Worm (Caenorhabditis elegans): Measurements from ENCODE around the gene ddx-17.

The ddx-17 gene

ce11 chrV:14026194-14026593, 14.3 kb upstream of the ddx-17 start, which contains the start of gene T08G5.2:
T08G5.2 (minus strand) TSS chrV:14026294.
- no peak for TF ChIP-seq F13C5.2 (tag; optimal IDR thresholded peaks at IDR 0.05)
- no peak for TF ChIP-seq ceh-36 (tag; optimal IDR thresholded peaks at IDR 0.05)
- no peak for TF ChIP-seq ama-1 (optimal IDR thresholded peaks at IDR 0.05)
- TF ChIP-seq B0310.2 (tag; optimal IDR thresholded peaks at IDR 0.05): no peak
- no peak for TF ChIP-seq hmg-4 (GFP tag; optimal IDR thresholded peaks at IDR 0.05)
- TF ChIP-seq sea-1 (GFP tag; conservative IDR thresholded peaks at IDR 0.05): no peak
- no peak for TF ChIP-seq pes-1 (GFP tag; IDR thresholded peaks at IDR 0.05)
- no peak for TF ChIP-seq scrt-1 (GFP tag; IDR thresholded peaks at IDR 0.05)
- TF ChIP-seq hmbx-1 (tag; optimal IDR thresholded peaks at IDR 0.05): no peak
- TF ChIP-seq tbx-11 (GFP tag; IDR thresholded peaks at IDR 0.05): no peak
- no peak for TF ChIP-seq ets-7 (tag; optimal IDR thresholded peaks at IDR 0.05)
- TF ChIP-seq ceh-13 (GFP tag; optimal IDR thresholded peaks at IDR 0.05): no peak
- no peak for TF ChIP-seq tra-4 (tag; optimal IDR thresholded peaks at IDR 0.05)

ce11 chrV:14023074-14023473, 11.2 kb upstream of the ddx-17 start, which contains the start of gene T08G5.15:
T08G5.15 (minus strand) TSS chrV:14023174.
- TF ChIP-seq ama-1 (optimal IDR thresholded peaks at IDR 0.05): no peak
- TF ChIP-seq scrt-1 (GFP tag; IDR thresholded peaks at IDR 0.05): no peak
- TF ChIP-seq ceh-36 (tag; optimal IDR thresholded peaks at IDR 0.05): no peak
- no peak for TF ChIP-seq B0310.2 (tag; optimal IDR thresholded peaks at IDR 0.05)
- TF ChIP-seq F13C5.2 (tag; optimal IDR thresholded peaks at IDR 0.05): no peak
- TF ChIP-seq sea-1 (GFP tag; conservative IDR thresholded peaks at IDR 0.05): no peak
- no peak for TF ChIP-seq tbx-37 (GFP tag; conservative IDR thresholded peaks at IDR 0.05)
- no peak for TF ChIP-seq aly-1 (tag; optimal IDR thresholded peaks at IDR 0.05)
- no peak for TF ChIP-seq ceh-13 (GFP tag; optimal IDR thresholded peaks at IDR 0.05)
- no peak for TF ChIP-seq hmbx-1 (tag; optimal IDR thresholded peaks at IDR 0.05)
- TF ChIP-seq hnd-1 (tag; optimal IDR thresholded peaks at IDR 0.05): no peak
- no peak for TF ChIP-seq tra-4 (tag; optimal IDR thresholded peaks at IDR 0.05)
- TF ChIP-seq ets-7 (tag; optimal IDR thresholded peaks at IDR 0.05): no peak
- no peak for TF ChIP-seq pes-1 (GFP tag; IDR thresholded peaks at IDR 0.05)
- TF ChIP-seq tbx-11 (GFP tag; IDR thresholded peaks at IDR 0.05): no peak
- TF ChIP-seq hmg-4 (GFP tag; optimal IDR thresholded peaks at IDR 0.05): no peak
- no peak for TF ChIP-seq flt-1 (GFP tag; IDR thresholded peaks at IDR 0.05)

DNA sequence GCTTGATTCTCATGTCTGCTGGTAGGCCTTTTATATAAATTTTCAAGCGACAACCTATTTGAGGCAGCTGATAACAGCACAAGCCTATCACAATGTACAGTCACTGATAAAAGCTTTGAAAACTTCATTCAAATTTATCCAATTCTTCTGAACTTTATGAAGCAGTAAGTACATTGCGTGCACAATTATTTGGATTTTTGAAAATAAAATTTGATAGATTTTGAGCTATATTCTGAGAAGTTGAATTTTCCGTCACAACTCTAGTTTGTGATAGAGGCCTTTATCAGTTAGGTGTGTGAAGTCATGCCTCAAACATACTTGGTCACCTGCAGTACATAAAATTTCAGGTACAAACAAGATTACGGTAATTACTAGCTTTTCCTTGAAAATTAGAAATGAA, 6.8 kb upstream of the ddx-17 start, which contains the start of the genes mtl-2 and T08G5.1:
Gene mtl-2, minus strand, starts transcription at position 34 of the 400 bp plus-strand sequence.
Gene T08G5.1, plus strand, starts transcription at position 127 of the 400 bp plus-strand sequence.
- TF ChIP-seq ceh-13 (GFP tag; optimal IDR thresholded peaks at IDR 0.05) (no peak), aly-1 (tag; optimal IDR thresholded peaks at IDR 0.05) (no peak), tra-4 (tag; optimal IDR thresholded peaks at IDR 0.05) (no peak), flt-1 (GFP tag; IDR thresholded peaks at IDR 0.05) (no peak), hmg-4 (GFP tag; optimal IDR thresholded peaks at IDR 0.05) (no peak), hmbx-1 (tag; optimal IDR thresholded peaks at IDR 0.05) (no peak), ceh-36 (tag; optimal IDR thresholded peaks at IDR 0.05) (no peak), scrt-1 (GFP tag; IDR thresholded peaks at IDR 0.05) (no peak), F13C5.2 (tag; optimal IDR thresholded peaks at IDR 0.05) (no peak), tbx-37 (GFP tag; conservative IDR thresholded peaks at IDR 0.05) (no peak)

- TF ChIP-seq tbx-11 (GFP tag; IDR thresholded peaks at IDR 0.05) (no peak), tra-4 (tag; optimal IDR thresholded peaks at IDR 0.05) (no peak), hnd-1 (tag; optimal IDR thresholded peaks at IDR 0.05) (no peak), ceh-36 (tag; optimal IDR thresholded peaks at IDR 0.05) (no peak), flt-1 (GFP tag; IDR thresholded peaks at IDR 0.05) (no peak), ceh-13 (GFP tag; optimal IDR thresholded peaks at IDR 0.05) (no peak), hmbx-1 (tag; optimal IDR thresholded peaks at IDR 0.05) (no peak), tbx-37 (GFP tag; conservative IDR thresholded peaks at IDR 0.05) (no peak), ets-7 (tag; optimal IDR thresholded peaks at IDR 0.05) (no peak), sea-1 (GFP tag; conservative IDR thresholded peaks at IDR 0.05) (no peak), aly-1 (tag; optimal IDR thresholded peaks at IDR 0.05) (no peak), scrt-1 (GFP tag; IDR thresholded peaks at IDR 0.05) (no peak), hmg-4 (GFP tag; optimal IDR thresholded peaks at IDR 0.05) (no peak), F13C5.2 (tag; optimal IDR thresholded peaks at IDR 0.05) (no peak), B0310.2 (tag; optimal IDR thresholded peaks at IDR 0.05) (no peak), ama-1 (optimal IDR thresholded peaks at IDR 0.05) (no peak)
Observed at ce11 chrV:14017476-14017875, 5.6 kb upstream of the ddx-17 start, which contains the start of gene srh-308. srh-308 (minus strand) TSS chrV:14017576.

DNA sequence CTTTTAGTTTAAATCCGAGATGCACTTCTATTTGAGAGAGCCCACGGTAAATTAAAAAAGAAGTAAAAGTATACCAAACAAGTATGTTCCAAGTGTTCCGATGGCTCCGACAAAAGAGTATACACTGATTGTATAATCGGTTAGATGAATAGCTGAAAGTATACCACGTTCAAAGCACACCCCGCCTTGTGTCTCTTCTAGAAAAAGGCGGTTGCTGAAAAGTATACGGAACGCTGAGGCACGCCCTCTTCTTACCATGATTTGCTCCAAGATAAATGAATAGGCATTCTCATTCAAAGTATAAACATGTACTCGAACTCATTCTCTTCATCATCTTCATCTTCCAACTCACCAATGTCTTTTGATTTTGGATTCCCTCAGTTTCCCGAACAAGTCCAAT, 2.5 kb upstream of the ddx-17 start, which contains the start of gene end-3:
Gene end-3, plus strand, starts transcription at position 301 of the 400 bp plus-strand sequence.
- no peak for TF ChIP-seq ceh-13 (GFP tag; optimal IDR thresholded peaks at IDR 0.05)
- TF ChIP-seq B0310.2 (tag; optimal IDR thresholded peaks at IDR 0.05): no peak
- no peak for TF ChIP-seq tra-4 (tag; optimal IDR thresholded peaks at IDR 0.05)
- no peak for TF ChIP-seq ceh-36 (tag; optimal IDR thresholded peaks at IDR 0.05)
- TF ChIP-seq scrt-1 (GFP tag; IDR thresholded peaks at IDR 0.05): no peak
- TF ChIP-seq tbx-37 (GFP tag; conservative IDR thresholded peaks at IDR 0.05): no peak
- no peak for TF ChIP-seq sea-1 (GFP tag; conservative IDR thresholded peaks at IDR 0.05)
- no peak for TF ChIP-seq F13C5.2 (tag; optimal IDR thresholded peaks at IDR 0.05)
- TF ChIP-seq hmg-4 (GFP tag; optimal IDR thresholded peaks at IDR 0.05): no peak
- no peak for TF ChIP-seq aly-1 (tag; optimal IDR thresholded peaks at IDR 0.05)
- TF ChIP-seq pes-1 (GFP tag; IDR thresholded peaks at IDR 0.05): no peak
- no peak for TF ChIP-seq flt-1 (GFP tag; IDR thresholded peaks at IDR 0.05)
- no peak for TF ChIP-seq hmbx-1 (tag; optimal IDR thresholded peaks at IDR 0.05)
- no peak for TF ChIP-seq tbx-11 (GFP tag; IDR thresholded peaks at IDR 0.05)
- TF ChIP-seq ama-1 (optimal IDR thresholded peaks at IDR 0.05): no peak
- no peak for TF ChIP-seq hnd-1 (tag; optimal IDR thresholded peaks at IDR 0.05)
- TF ChIP-seq ets-7 (tag; optimal IDR thresholded peaks at IDR 0.05): no peak

DNA sequence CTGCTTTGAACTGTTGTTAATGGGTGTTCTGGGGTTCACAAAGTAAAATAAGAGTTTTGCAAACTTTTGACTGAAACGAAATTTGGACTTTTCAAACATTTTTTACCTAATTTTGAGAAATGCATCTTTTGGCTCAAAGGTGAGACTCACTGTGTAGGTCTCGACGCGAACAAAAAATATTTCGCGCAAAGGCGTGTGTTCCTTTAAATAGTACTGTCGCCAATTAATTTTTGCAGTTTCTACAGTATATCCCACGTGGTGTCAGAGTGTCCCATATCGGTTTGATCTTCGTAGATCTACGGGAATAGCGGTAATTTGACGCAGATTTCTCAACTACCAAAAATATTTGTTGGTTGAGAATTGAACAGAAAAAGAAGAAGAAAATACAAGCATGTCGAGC, 1.8 kb upstream of the ddx-17 start:
- TF ChIP-seq tbx-37 (GFP tag; conservative IDR thresholded peaks at IDR 0.05) (no peak), scrt-1 (GFP tag; IDR thresholded peaks at IDR 0.05) (no peak), ceh-13 (GFP tag; optimal IDR thresholded peaks at IDR 0.05) (no peak), B0310.2 (tag; optimal IDR thresholded peaks at IDR 0.05) (no peak), ets-7 (tag; optimal IDR thresholded peaks at IDR 0.05) (no peak), tra-4 (tag; optimal IDR thresholded peaks at IDR 0.05) (no peak), F13C5.2 (tag; optimal IDR thresholded peaks at IDR 0.05) (no peak), aly-1 (tag; optimal IDR thresholded peaks at IDR 0.05) (no peak), ama-1 (optimal IDR thresholded peaks at IDR 0.05) (no peak), tbx-11 (GFP tag; IDR thresholded peaks at IDR 0.05) (no peak), flt-1 (GFP tag; IDR thresholded peaks at IDR 0.05) (no peak), pes-1 (GFP tag; IDR thresholded peaks at IDR 0.05) (no peak), hmbx-1 (tag; optimal IDR thresholded peaks at IDR 0.05) (no peak), sea-1 (GFP tag; conservative IDR thresholded peaks at IDR 0.05) (no peak), hmg-4 (GFP tag; optimal IDR thresholded peaks at IDR 0.05) (no peak), ceh-36 (tag; optimal IDR thresholded peaks at IDR 0.05) (no peak), hnd-1 (tag; optimal IDR thresholded peaks at IDR 0.05) (no peak)
